Fruit fly (Drosophila melanogaster) whole organism, embryonic: ENCODE results near the gene CG7465.
A peak's percentile ranks its signal among the peaks of the same experiment; 100 is the strongest.

ENCODE experiments used
- BEAF-32 ChIP-seq: fragments of 200-800 bp; sonication (Bioruptor generic); optimal IDR thresholded peaks from 3 replicates; lab custom pipeline; 2017; ENCODE audit warnings: missing biosample characterization, missing genetic modification characterization, mild to moderate bottlenecking, moderate library complexity, missing genetic modification reagents
- Bgb ChIP-seq: fragments of 200-800 bp; sonication (Bioruptor generic); IDR thresholded peaks from 2 replicates; pipeline ENCODE4 v1.3.6; 2022; ENCODE audit warnings: missing biosample characterization, missing genetic modification characterization; ENCODE audit not compliant: partially characterized antibody
- BtbVII ChIP-seq: fragments of 200-800 bp; sonication (Bioruptor generic); optimal IDR thresholded peaks from 3 replicates; lab custom pipeline; 2017; ENCODE audit warnings: missing biosample characterization, mild to moderate bottlenecking, missing genetic modification characterization
- CG10147 ChIP-seq: fragments of 200-800 bp; sonication (Bioruptor generic); optimal IDR thresholded peaks from 2 replicates; lab custom pipeline; 2019; ENCODE audit warnings: missing biosample characterization, mild to moderate bottlenecking, missing genetic modification characterization, moderate library complexity
- CG11085 ChIP-seq: fragments of 200-800 bp; sonication (Bioruptor generic); IDR thresholded peaks from 2 replicates; pipeline ENCODE4 v1.3.6; 2022; ENCODE audit warnings: missing biosample characterization, missing genetic modification characterization
- CG13287 ChIP-seq: fragments of 200-800 bp; sonication (Bioruptor generic); IDR thresholded peaks from 2 replicates; pipeline ENCODE4 v1.3.6; 2022; ENCODE audit warnings: missing biosample characterization, missing genetic modification characterization; ENCODE audit not compliant: partially characterized antibody
- CG14667 ChIP-seq: fragments of 200-800 bp; sonication (Bioruptor generic); IDR thresholded peaks from 2 replicates; pipeline ENCODE4 v1.3.6; 2022; ENCODE audit warnings: missing biosample characterization, missing genetic modification characterization
- CG15269 ChIP-seq: fragments of 200-800 bp; sonication (Bioruptor generic); optimal IDR thresholded peaks from 2 replicates; lab custom pipeline; 2018; ENCODE audit warnings: missing biosample characterization, mild to moderate bottlenecking, missing genetic modification characterization, moderate library complexity
- CG15696 ChIP-seq: fragments of 200-800 bp; sonication (Bioruptor generic); optimal IDR thresholded peaks from 2 replicates; lab custom pipeline; 2019; ENCODE audit warnings: missing biosample characterization, mild to moderate bottlenecking, missing genetic modification characterization, moderate library complexity
- CG18599 ChIP-seq: fragments of 200-800 bp; sonication (Bioruptor generic); optimal IDR thresholded peaks from 3 replicates; lab custom pipeline; 2017; ENCODE audit warnings: missing biosample characterization, missing genetic modification characterization, mild to moderate bottlenecking, moderate library complexity, missing genetic modification reagents
- CG2889 ChIP-seq: fragments of 200-800 bp; sonication (Bioruptor generic); IDR thresholded peaks from 3 replicates; pipeline ENCODE4 v1.3.6; 2022; ENCODE audit warnings: missing biosample characterization, missing genetic modification characterization
- CG3065 ChIP-seq: fragments of 200-800 bp; sonication (Bioruptor generic); optimal IDR thresholded peaks from 2 replicates; lab custom pipeline; 2016; ENCODE audit warnings: missing biosample characterization, missing genetic modification characterization
- CG31224 ChIP-seq: fragments of 200-800 bp; sonication (Bioruptor generic); IDR thresholded peaks from 2 replicates; pipeline ENCODE4 v1.3.6; 2022; ENCODE audit warnings: missing biosample characterization, missing genetic modification characterization
- CG33557 ChIP-seq: fragments of 200-800 bp; sonication (Bioruptor generic); optimal IDR thresholded peaks from 2 replicates; lab custom pipeline; 2019; ENCODE audit warnings: missing biosample characterization, mild to moderate bottlenecking, missing genetic modification characterization, moderate library complexity
- CG6689 ChIP-seq: fragments of 200-800 bp; sonication (Bioruptor generic); IDR thresholded peaks from 2 replicates; pipeline ENCODE4 v1.3.6; 2022; ENCODE audit warnings: missing biosample characterization, missing genetic modification characterization
- CG7372 ChIP-seq: fragments of 200-800 bp; sonication (Bioruptor generic); IDR thresholded peaks from 2 replicates; pipeline ENCODE4 v1.3.6; 2022; ENCODE audit warnings: missing biosample characterization, missing genetic modification characterization
- CG7745 ChIP-seq: fragments of 200-800 bp; sonication (Bioruptor generic); optimal IDR thresholded peaks from 2 replicates; lab custom pipeline; 2018; ENCODE audit warnings: missing biosample characterization, mild to moderate bottlenecking, missing genetic modification characterization, moderate library complexity
- CG7987 ChIP-seq: fragments of 200-800 bp; sonication (Bioruptor generic); optimal IDR thresholded peaks from 2 replicates; lab custom pipeline; 2018; ENCODE audit warnings: missing biosample characterization, mild to moderate bottlenecking, missing genetic modification characterization, moderate library complexity
- CG9932 ChIP-seq: fragments of 200-800 bp; sonication (Bioruptor generic); IDR thresholded peaks from 2 replicates; pipeline ENCODE4 v1.3.6; 2022; ENCODE audit warnings: missing biosample characterization, missing genetic modification characterization
- CrebB ChIP-seq: fragments of 200-800 bp; sonication (Bioruptor generic); optimal IDR thresholded peaks from 3 replicates; lab custom pipeline; 2018; ENCODE audit warnings: missing biosample characterization, mild to moderate bottlenecking, missing genetic modification characterization
- Deaf1 ChIP-seq: fragments of 200-800 bp; optimal IDR thresholded peaks from 3 replicates; lab custom pipeline; 2019; ENCODE audit warnings: missing biosample characterization, mild to moderate bottlenecking, missing genetic modification characterization, moderate library complexity
- Eip74EF ChIP-seq, 2 experiments: fragments of 200-800 bp in 1 of 2; fragments of >200 bp in 1 of 2; sonication (Bioruptor generic) in 1 of 2; optimal IDR thresholded peaks; 2 replicates each; lab custom pipeline; 2017 to 2019; ENCODE audit warnings: missing biosample characterization in 2 of 2, missing genetic modification characterization in 2 of 2, mild to moderate bottlenecking in 1 of 2, moderate library complexity in 1 of 2
- Fer2 ChIP-seq: fragments of 200-800 bp; sonication (Bioruptor generic); optimal IDR thresholded peaks from 2 replicates; lab custom pipeline; 2018; ENCODE audit warnings: missing biosample characterization, mild to moderate bottlenecking, missing genetic modification characterization, moderate library complexity
- Fer3 ChIP-seq: fragments of 200-800 bp; sonication (Bioruptor generic); optimal IDR thresholded peaks from 2 replicates; lab custom pipeline; 2018; ENCODE audit warnings: missing biosample characterization, mild to moderate bottlenecking, missing genetic modification characterization, moderate library complexity
- Hey ChIP-seq: fragments of 200-800 bp; sonication (Bioruptor generic); optimal IDR thresholded peaks from 3 replicates; lab custom pipeline; 2018; ENCODE audit warnings: missing biosample characterization, mild to moderate bottlenecking, missing genetic modification characterization
- Lhr ChIP-seq: fragments of 200-800 bp; sonication (Bioruptor generic); optimal IDR thresholded peaks from 3 replicates; lab custom pipeline; 2017; ENCODE audit warnings: mild to moderate bottlenecking, missing biosample characterization, missing genetic modification reagents, missing genetic modification characterization
- Neu2 ChIP-seq: fragments of 200-800 bp; sonication (Bioruptor generic); optimal IDR thresholded peaks from 3 replicates; lab custom pipeline; 2016; ENCODE audit warnings: missing biosample characterization, missing genetic modification characterization, borderline replicate concordance
- Scr ChIP-seq: fragments of 200-800 bp; sonication (Bioruptor generic); IDR thresholded peaks from 2 replicates; pipeline ENCODE4 v1.3.6; 2022; ENCODE audit warnings: missing biosample characterization, missing genetic modification characterization; ENCODE audit not compliant: partially characterized antibody
- Sin3A ChIP-seq: fragments of >200 bp; optimal IDR thresholded peaks from 2 replicates; lab custom pipeline; 2018
- Tbp ChIP-seq: fragments of >200 bp; optimal IDR thresholded peaks from 2 replicates; lab custom pipeline; 2018; ENCODE audit warnings: missing biosample characterization, missing genetic modification characterization
- abd-A ChIP-seq: fragments of 200-800 bp; sonication (Bioruptor generic); optimal IDR thresholded peaks from 3 replicates; lab custom pipeline; 2019; ENCODE audit warnings: missing biosample characterization, mild to moderate bottlenecking, missing genetic modification characterization, moderate library complexity
- bab2 ChIP-seq: fragments of 200-800 bp; sonication (Bioruptor generic); optimal IDR thresholded peaks from 2 replicates; lab custom pipeline; 2016; ENCODE audit warnings: missing biosample characterization, missing genetic modification characterization
- chinmo ChIP-seq: fragments of 200-800 bp; sonication (Bioruptor generic); IDR thresholded peaks from 4 replicates; pipeline ENCODE4 v1.3.6; 2022; ENCODE audit warnings: missing biosample characterization, missing genetic modification characterization; ENCODE audit not compliant: partially characterized antibody
- cwo ChIP-seq: fragments of 200-800 bp; sonication (Bioruptor generic); optimal IDR thresholded peaks from 3 replicates; lab custom pipeline; 2017; ENCODE audit warnings: missing biosample characterization, missing genetic modification characterization, mild to moderate bottlenecking, moderate library complexity, missing genetic modification reagents
- dan ChIP-seq: fragments of 200-800 bp; sonication (Bioruptor generic); IDR thresholded peaks from 2 replicates; pipeline ENCODE4 v1.3.6; 2022; ENCODE audit warnings: missing biosample characterization, missing genetic modification characterization
- emc ChIP-seq: fragments of 200-800 bp; sonication (Bioruptor generic); optimal IDR thresholded peaks from 2 replicates; lab custom pipeline; 2016; ENCODE audit warnings: missing biosample characterization, missing genetic modification characterization
- esg ChIP-seq: fragments of 200-800 bp; sonication (Bioruptor generic); conservative IDR thresholded peaks from 2 replicates; pipeline ENCODE4 v1.3.6; 2022; ENCODE audit warnings: missing biosample characterization, missing genetic modification characterization
- grn ChIP-seq: fragments of 200-800 bp; sonication (Bioruptor generic); optimal IDR thresholded peaks from 3 replicates; lab custom pipeline; 2017; ENCODE audit warnings: missing biosample characterization, missing genetic modification characterization
- gt ChIP-seq: fragments of 200-800 bp; sonication (Bioruptor generic); IDR thresholded peaks from 2 replicates; pipeline ENCODE4 v1.3.6; 2022; ENCODE audit warnings: missing biosample characterization, missing genetic modification characterization
- ind ChIP-seq: fragments of 200-800 bp; sonication (Bioruptor generic); optimal IDR thresholded peaks from 3 replicates; lab custom pipeline; 2016; ENCODE audit warnings: missing biosample characterization, missing genetic modification characterization
- lab ChIP-seq: fragments of 200-800 bp; sonication (Bioruptor generic); optimal IDR thresholded peaks from 3 replicates; lab custom pipeline; 2017; ENCODE audit warnings: missing biosample characterization, missing genetic modification characterization, mild to moderate bottlenecking, moderate library complexity, missing genetic modification reagents
- mld ChIP-seq: fragments of 200-800 bp; sonication (Bioruptor generic); IDR thresholded peaks from 3 replicates; pipeline ENCODE4 v1.3.6; 2022; ENCODE audit warnings: missing biosample characterization, missing genetic modification characterization; ENCODE audit not compliant: partially characterized antibody
- oc ChIP-seq: fragments of 200-800 bp; sonication (Bioruptor generic); optimal IDR thresholded peaks from 2 replicates; lab custom pipeline; 2018; ENCODE audit warnings: missing biosample characterization, mild to moderate bottlenecking, missing genetic modification characterization, moderate library complexity
- pros ChIP-seq: fragments of 200-800 bp; sonication (Bioruptor generic); optimal IDR thresholded peaks from 3 replicates; lab custom pipeline; 2019; ENCODE audit warnings: missing biosample characterization, mild to moderate bottlenecking, missing genetic modification characterization, moderate library complexity
- run ChIP-seq: fragments of 200-800 bp; sonication (Bioruptor generic); optimal IDR thresholded peaks from 3 replicates; lab custom pipeline; 2018; ENCODE audit warnings: missing biosample characterization, mild to moderate bottlenecking, missing genetic modification characterization
- trh ChIP-seq: fragments of 200-800 bp; sonication (Bioruptor generic); optimal IDR thresholded peaks from 2 replicates; lab custom pipeline; 2016; ENCODE audit warnings: missing biosample characterization, missing genetic modification characterization
- tx ChIP-seq: fragments of 200-800 bp; sonication (Bioruptor generic); optimal IDR thresholded peaks from 2 replicates; lab custom pipeline; 2016; ENCODE audit warnings: missing biosample characterization, missing genetic modification characterization
- unc-4 ChIP-seq: fragments of 200-800 bp; sonication (Bioruptor generic); IDR thresholded peaks from 2 replicates; pipeline ENCODE4 v1.3.6; 2022; ENCODE audit warnings: missing biosample characterization, missing genetic modification characterization; ENCODE audit not compliant: partially characterized antibody

CG7465 gene

DNA sequence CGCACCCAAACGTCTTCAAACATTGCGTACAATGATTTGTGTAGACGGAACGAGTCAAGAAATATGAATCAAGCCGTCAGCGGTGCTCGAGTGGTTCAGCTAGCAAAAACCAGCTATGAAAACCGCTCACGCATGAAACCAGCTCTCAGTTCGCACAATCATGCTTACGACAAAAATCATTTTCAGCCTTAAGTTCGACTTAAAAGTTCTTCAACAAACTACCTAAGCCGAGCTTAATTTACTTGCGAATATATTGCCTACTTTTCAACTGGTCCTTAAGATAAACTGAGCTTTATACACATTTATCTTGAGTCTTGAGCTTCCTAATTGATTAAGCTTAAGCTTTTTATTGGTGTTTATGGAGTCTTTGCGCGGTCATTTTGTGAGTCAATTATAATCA lies 39.9 kb upstream of the CG7465 start (continued):
- TF ChIP-seq mld (GFP tag; lab: Robert Waterston, UW) (no peak), trh (GFP tag; lab: Kevin White, UChicago) (no peak), pros (GFP tag; lab: Kevin White, UChicago) (peak; percentile 19), CG7745 (tag; lab: Kevin White, UChicago) (peak; percentile 69), CG33557 (no peak), tx (GFP tag; lab: Kevin White, UChicago) (no peak), CG9932 (GFP tag; lab: Robert Waterston, UW) (peak; percentile 18; the same call in 1 of the 2 replicates), Hey (tag; lab: Kevin White, UChicago) (no peak), CG2889 (GFP tag; lab: Robert Waterston, UW) (no peak), dan (GFP tag; lab: Robert Waterston, UW) (no peak), Deaf1 (tag; lab: Kevin White, UChicago) (no peak), esg (GFP tag; lab: Robert Waterston, UW) (no peak), Tbp (no peak), CG3065 (GFP tag; lab: Kevin White, UChicago) (no peak), Neu2 (GFP tag; lab: Kevin White, UChicago) (no peak), abd-A (tag; lab: Kevin White, UChicago) (peak; percentile 88), Sin3A (lab: Kevin White, UChicago) (no peak), unc-4 (GFP tag; lab: Robert Waterston, UW) (0 out of 2 replicates have a peak, but pooled peaks have one; percentile 16), oc (tag; lab: Kevin White, UChicago) (peak; percentile 3), CG15696 (no peak), Lhr (GFP tag; lab: Kevin White, UChicago) (no peak), BEAF-32 (GFP tag; lab: Kevin White, UChicago) (peak; percentile 13), CG14667 (no peak), CG13287 (GFP tag; lab: Robert Waterston, UW) (peak; percentile 50), CrebB (tag; lab: Kevin White, UChicago) (no peak), gt (no peak), CG7372 (GFP tag; lab: Robert Waterston, UW) (0 out of 2 replicates have a peak, but pooled peaks have one; percentile 5), Fer2 (tag; lab: Kevin White, UChicago) (no peak), CG7987 (GFP tag; lab: Kevin White, UChicago) (no peak), Scr (GFP tag; lab: Robert Waterston, UW) (no peak), emc (GFP tag; lab: Kevin White, UChicago) (no peak)

DNA sequence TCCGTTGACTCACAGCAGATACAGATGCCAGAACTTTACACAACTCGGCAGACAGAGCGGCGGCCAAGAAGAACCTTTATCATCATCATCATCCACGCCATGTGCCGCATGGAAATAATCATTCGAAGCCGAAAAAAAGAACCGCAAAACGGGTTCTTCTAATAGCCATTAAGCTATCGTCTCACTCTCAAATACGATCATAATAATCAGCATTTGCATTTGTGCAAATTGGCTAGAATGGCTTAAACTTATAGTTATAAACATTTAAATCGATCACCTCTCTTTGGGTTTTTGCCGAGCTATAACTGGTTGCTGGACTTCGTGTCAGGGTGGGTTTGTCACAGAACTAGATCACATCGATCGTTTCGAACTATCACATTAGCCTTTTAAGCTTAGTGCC lies 37.9 kb upstream of the CG7465 start:
- TF ChIP-seq chinmo (GFP tag; lab: Robert Waterston, UW) (peak; percentile 57; the same call in 1 of the 4 replicates), abd-A (tag; lab: Kevin White, UChicago) (peak; percentile 83), grn (GFP tag; lab: Kevin White, UChicago) (no peak)

DNA sequence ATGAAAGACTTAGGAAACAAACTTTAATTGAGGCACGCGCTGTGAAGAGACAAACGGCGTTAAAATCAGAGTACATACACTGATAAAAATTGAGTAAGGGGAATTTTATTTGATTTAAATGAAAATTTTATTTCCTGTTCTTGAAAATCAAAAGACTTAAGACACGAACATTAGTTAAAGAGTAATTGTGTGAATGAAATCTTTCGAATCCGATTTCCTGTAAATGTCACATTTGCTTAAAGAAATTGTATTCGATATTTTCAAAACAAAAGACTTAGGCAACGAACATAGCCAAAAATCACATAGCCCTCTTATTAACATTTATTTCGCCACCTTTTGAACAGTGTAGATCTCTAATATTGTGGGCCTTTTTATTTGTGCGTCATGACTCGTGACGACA lies 34.3 kb upstream of the CG7465 start:
- TF ChIP-seq CG31224: peak; percentile 37; the same call in 1 of the 2 replicates
- TF ChIP-seq lab (GFP tag; lab: Kevin White, UChicago): peak; percentile 63
- TF ChIP-seq run (tag; lab: Kevin White, UChicago): no peak
- peak; percentile 3 for TF ChIP-seq CG15269 (tag; lab: Kevin White, UChicago)
- TF ChIP-seq Fer3 (tag; lab: Kevin White, UChicago): peak; percentile 22
- TF ChIP-seq Bgb: no peak
- peak; percentile 1 for TF ChIP-seq ind (GFP tag; lab: Kevin White, UChicago)
- TF ChIP-seq cwo (GFP tag; lab: Kevin White, UChicago): peak; percentile 48
- TF ChIP-seq CG6689 (GFP tag; lab: Robert Waterston, UW): peak; percentile 37; the same call in 1 of the 2 replicates
- peak; percentile 35; the same call in 1 of the 2 replicates for TF ChIP-seq CG11085 (GFP tag; lab: Robert Waterston, UW)
- TF ChIP-seq bab2 (GFP tag; lab: Kevin White, UChicago): peak; percentile 4
- peak; percentile 57 for TF ChIP-seq CG18599 (GFP tag; lab: Kevin White, UChicago)
- peak; percentile 10 for TF ChIP-seq BtbVII (GFP tag; lab: Kevin White, UChicago)
- TF ChIP-seq CG10147 (GFP tag; lab: Kevin White, UChicago): peak; percentile 57
- no peak for TF ChIP-seq Eip74EF (GFP tag; optimal IDR thresholded peaks at IDR 0.05; lab: Kevin White, UChicago)
